Worm (Caenorhabditis elegans): Measurements from ENCODE around the gene tbg-1.
A peak's percentile ranks its signal among the peaks of the same experiment; 100 is the strongest.

Gene tbg-1

DNA sequence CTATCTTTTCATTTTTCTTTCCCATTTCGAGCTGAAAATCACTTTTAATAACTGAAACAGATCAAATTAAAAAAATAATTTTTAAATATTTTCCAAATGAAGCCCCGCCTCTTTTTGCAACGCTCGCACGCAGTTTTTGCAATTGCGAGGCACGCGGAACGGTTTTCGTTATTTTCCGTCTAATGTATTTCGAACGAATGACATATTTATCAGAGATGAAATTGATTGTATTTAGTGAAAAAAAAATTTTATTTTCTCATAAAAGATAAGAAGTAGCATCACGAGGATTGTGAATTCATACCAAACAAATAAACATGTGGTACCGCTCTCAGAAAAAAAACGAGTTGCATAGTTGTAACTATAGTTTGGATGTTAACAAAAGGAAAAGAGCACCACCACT, 901 bp upstream of the tbg-1 start, which contains the start of gene rpac-19 (continued):
- no peak for TF ChIP-seq nhr-25 (tag; optimal IDR thresholded peaks at IDR 0.05; ENCODE audit: borderline replicate concordance, insufficient read depth)
- peak; percentile 24 for TF ChIP-seq nhr-77 (tag; optimal IDR thresholded peaks at IDR 0.05)
- peak; percentile 56 for TF ChIP-seq hmg-1.1 (GFP tag; IDR thresholded peaks at IDR 0.05)
- TF ChIP-seq madf-9 (GFP tag; conservative IDR thresholded peaks at IDR 0.05) = no peak
- TF ChIP-seq pha-4 (GFP tag; IDR thresholded peaks at IDR 0.05) = peak; percentile 81
- no peak for TF ChIP-seq pha-4 (tag; optimal IDR thresholded peaks at IDR 0.05)
- no peak for TF ChIP-seq dmd-9 (GFP tag; IDR thresholded peaks at IDR 0.05)
- TF ChIP-seq unc-39 (tag; optimal IDR thresholded peaks at IDR 0.05) = no peak
- TF ChIP-seq nhr-111 (GFP tag; optimal IDR thresholded peaks at IDR 0.05) = no peak
- TF ChIP-seq arid-1 (GFP tag; conservative IDR thresholded peaks at IDR 0.05) = peak; percentile 58; the same call in 1 of the 2 replicates
- peak; percentile 75 for TF ChIP-seq mep-1 (tag; optimal IDR thresholded peaks at IDR 0.05)
- TF ChIP-seq Y5F2A.4 (GFP tag; optimal IDR thresholded peaks at IDR 0.05) = no peak
- no peak for TF ChIP-seq ZK546.5 (tag; optimal IDR thresholded peaks at IDR 0.05)
- TF ChIP-seq vab-7 (GFP tag; IDR thresholded peaks at IDR 0.05) = 0 out of 2 replicates have a peak, but pooled peaks have one; percentile 37
- TF ChIP-seq R02D3.7 (tag; optimal IDR thresholded peaks at IDR 0.05) = no peak
- TF ChIP-seq gei-8 (GFP tag; optimal IDR thresholded peaks at IDR 0.05) = no peak
- peak; percentile 82 for TF ChIP-seq T26A8.4 (GFP tag; IDR thresholded peaks at IDR 0.05)
- peak in 1 of 2 experiments; percentile 74 for TF ChIP-seq hif-1 (tag; optimal IDR thresholded peaks at IDR 0.05)
- TF ChIP-seq nhr-28 (tag; optimal IDR thresholded peaks at IDR 0.05) = peak; percentile 20
- TF ChIP-seq lin-1 (GFP tag; IDR thresholded peaks at IDR 0.05) = peak; percentile 31; the same call in 1 of the 2 replicates
- peak; percentile 9 to 56 for TF ChIP-seq daf-16 (GFP tag; optimal IDR thresholded peaks at IDR 0.05)
- peak; percentile 97 for TF ChIP-seq daf-16 (tag; optimal IDR thresholded peaks at IDR 0.05)
- no peak for TF ChIP-seq ceh-28 (tag; optimal IDR thresholded peaks at IDR 0.05)
- TF ChIP-seq F44E2.7 (GFP tag; IDR thresholded peaks at IDR 0.05) = no peak
- no peak for TF ChIP-seq daf-12 (tag; optimal IDR thresholded peaks at IDR 0.05)
- TF ChIP-seq tra-1 (GFP tag; IDR thresholded peaks at IDR 0.05) = no peak
- TF ChIP-seq mdl-1 (tag; optimal IDR thresholded peaks at IDR 0.05) = peak in 1 of 2 experiments; percentile 33
- TF ChIP-seq ceh-62 (tag; optimal IDR thresholded peaks at IDR 0.05) = no peak
- TF ChIP-seq ztf-7 (tag; optimal IDR thresholded peaks at IDR 0.05) = peak; percentile 60
- TF ChIP-seq ama-1 (optimal IDR thresholded peaks at IDR 0.05) = peak; percentile 83
- TF ChIP-seq ceh-20 (GFP tag; IDR thresholded peaks at IDR 0.05) = 0 out of 2 replicates have a peak, but pooled peaks have one; percentile 29
- no peak for TF ChIP-seq attf-4 (tag; optimal IDR thresholded peaks at IDR 0.05)
- peak in 1 of 2 experiments; percentile 84 for TF ChIP-seq lsy-2 (tag; optimal IDR thresholded peaks at IDR 0.05)
- TF ChIP-seq duxl-1 (tag; optimal IDR thresholded peaks at IDR 0.05; ENCODE audit: poor library complexity) = peak; percentile 77
- TF ChIP-seq skn-1 (tag; optimal IDR thresholded peaks at IDR 0.05) = no peak
- peak; percentile 46 for TF ChIP-seq rbr-2 (tag; optimal IDR thresholded peaks at IDR 0.05)
- TF ChIP-seq nhr-6 (tag; optimal IDR thresholded peaks at IDR 0.05) = peak; percentile 81
- peak; percentile 37 for TF ChIP-seq zfp-2 (tag; optimal IDR thresholded peaks at IDR 0.05)
- TF ChIP-seq pqm-1 (tag; optimal IDR thresholded peaks at IDR 0.05) = peak; percentile 12
- no peak for TF ChIP-seq ZK337.2 (GFP tag; IDR thresholded peaks at IDR 0.05)
- TF ChIP-seq dve-1 (tag; optimal IDR thresholded peaks at IDR 0.05; ENCODE audit: insufficient read depth) = peak; percentile 96
- TF ChIP-seq set-16 (GFP tag; IDR thresholded peaks at IDR 0.05) = no peak
- TF ChIP-seq aha-1 (tag) = peak; percentile 72
- TF ChIP-seq ctbp-1 (GFP tag; IDR thresholded peaks at IDR 0.05) = peak; percentile 67
- peak; percentile 27 for TF ChIP-seq jun-1 (tag; optimal IDR thresholded peaks at IDR 0.05)
- TF ChIP-seq unc-130 (GFP tag; optimal IDR thresholded peaks at IDR 0.05) = peak; percentile 61
- 0 out of 2 replicates have a peak, but pooled peaks have one; percentile 8 for TF ChIP-seq saeg-2 (GFP tag; IDR thresholded peaks at IDR 0.05)
- TF ChIP-seq nhr-42 (GFP tag; IDR thresholded peaks at IDR 0.05) = peak; percentile 38; the same call in 1 of the 2 replicates
- TF ChIP-seq nhr-10 (tag; optimal IDR thresholded peaks at IDR 0.05) = peak; percentile 13
- peak; percentile 80 for TF ChIP-seq nhr-102 (tag; optimal IDR thresholded peaks at IDR 0.05)
- peak; percentile 64 for TF ChIP-seq sdz-12 (GFP tag; optimal IDR thresholded peaks at IDR 0.05)
- TF ChIP-seq zfp-3 (GFP tag; conservative IDR thresholded peaks at IDR 0.05) = peak; percentile 73; the same call in 1 of the 2 replicates
